Fruit fly (Drosophila melanogaster) whole organism, adult: ENCODE data around the gene VhaAC39-1.

ENCODE experiments used
- cic ChIP-seq: fragments of 200-800 bp; sonication (Bioruptor generic); optimal IDR thresholded peaks from 2 replicates; lab custom pipeline; 2017; ENCODE audit warnings: missing biosample characterization, mild to moderate bottlenecking, missing genetic modification characterization, moderate library complexity
- kay ChIP-seq: fragments of 200-800 bp; sonication (Bioruptor generic); peaks from one replicate; lab custom pipeline; 2016; ENCODE audit warnings: missing biosample characterization, missing genetic modification characterization, borderline replicate concordance

DNA sequence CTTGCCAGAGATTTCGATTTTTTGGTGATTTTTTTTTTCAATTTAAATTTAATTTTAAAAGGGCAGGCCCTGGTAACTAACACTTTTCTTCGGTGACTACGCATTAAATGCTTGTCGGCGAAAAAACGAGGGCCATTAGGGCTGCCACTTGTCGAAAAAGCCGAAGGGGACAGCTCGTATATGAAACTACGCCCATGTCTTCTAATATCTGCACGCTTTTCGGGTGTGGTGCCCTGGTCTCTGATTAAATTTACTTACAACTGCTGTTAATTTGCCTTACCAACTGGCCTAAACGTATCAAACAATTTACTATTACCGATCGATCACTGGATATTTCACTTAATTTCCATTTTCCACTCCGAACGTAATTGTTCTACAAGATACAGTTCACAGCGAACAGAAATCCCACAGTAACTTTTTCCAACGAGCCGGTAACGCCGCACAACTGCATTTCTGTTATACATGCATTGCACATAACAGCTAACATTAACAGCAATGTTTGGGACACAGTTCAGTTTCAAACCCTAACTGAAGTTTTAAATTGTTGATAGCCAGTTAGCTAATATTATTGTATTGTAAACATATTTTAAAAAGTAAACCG lies 18.1 kb upstream of the VhaAC39-1 start:
- TF ChIP-seq kay (GFP tag; lab: Kevin White, UChicago) (no peak), cic (no peak)
